Worm (Caenorhabditis elegans) whole organism, young adult: ENCODE results near the gene cts-1.
"Not testable (repeated sequence)": the region's sequence is repeated elsewhere in the genome, so short reads cannot be mapped to it uniquely, and the experiment has no call there.

Experiments
- F22D6.2 ChIP-seq: sonication (generic microtip); optimal IDR thresholded peaks from 2 replicates; lab custom pipeline; 2016; ENCODE audit warnings: mild to moderate bottlenecking, missing genetic modification characterization, missing compliant biosample characterization
- F23B12.7 ChIP-seq: sonication (generic microtip); optimal IDR thresholded peaks from 2 replicates; lab custom pipeline; 2017; ENCODE audit warnings: missing genetic modification characterization, mild to moderate bottlenecking, missing compliant biosample characterization, antibody characterized with exemption, moderate library complexity; ENCODE audit not compliant: insufficient read depth
- K12H6.12 ChIP-seq: fragments of 200-800 bp; sonication (Bioruptor generic); optimal IDR thresholded peaks from 2 replicates; lab custom pipeline; 2018; ENCODE audit warnings: mild to moderate bottlenecking, missing genetic modification characterization, missing compliant biosample characterization
- ZK185.1 ChIP-seq: sonication (generic microtip); optimal IDR thresholded peaks from 2 replicates; lab custom pipeline; 2016; ENCODE audit warnings: mild to moderate bottlenecking, missing genetic modification characterization, missing compliant biosample characterization; ENCODE audit not compliant: poor library complexity, severe bottlenecking
- akir-1 ChIP-seq: fragments of 200-800 bp; sonication (Bioruptor generic); optimal IDR thresholded peaks from 2 replicates; lab custom pipeline; 2018; ENCODE audit warnings: mild to moderate bottlenecking, missing genetic modification characterization, moderate library complexity, missing compliant biosample characterization
- atf-7 ChIP-seq: sonication (generic microtip); optimal IDR thresholded peaks from 2 replicates; lab custom pipeline; 2017; ENCODE audit warnings: mild to moderate bottlenecking, missing genetic modification characterization, missing compliant biosample characterization
- attf-3 ChIP-seq: fragments of 200-800 bp; sonication (Bioruptor generic); conservative IDR thresholded peaks from 2 replicates; pipeline ENCODE4 v1.3.6; 2022; ENCODE audit warnings: missing genetic modification reagents, missing genetic modification characterization, missing compliant biosample characterization
- attf-5 ChIP-seq: fragments of 200-800 bp; sonication (Bioruptor generic); optimal IDR thresholded peaks from 2 replicates; lab custom pipeline; 2018; ENCODE audit warnings: mild to moderate bottlenecking, missing genetic modification characterization, missing compliant biosample characterization
- attf-6 ChIP-seq: fragments of 200-800 bp; sonication (Bioruptor generic); IDR thresholded peaks from 2 replicates; pipeline ENCODE4 v1.3.6; 2022; ENCODE audit warnings: missing genetic modification reagents, missing genetic modification characterization, missing compliant biosample characterization
- die-1 ChIP-seq: sonication (generic microtip); optimal IDR thresholded peaks from 2 replicates; lab custom pipeline; 2016; ENCODE audit warnings: missing genotype, mild to moderate bottlenecking, missing genetic modification characterization, missing compliant biosample characterization
- dpl-1 ChIP-seq: fragments of 150-350 bp; optimal IDR thresholded peaks from 2 replicates; lab custom pipeline; 2014; ENCODE audit warnings: missing biosample characterization, missing genetic modification reagents, missing genetic modification characterization
- efl-1 ChIP-seq: fragments of 150-350 bp; optimal IDR thresholded peaks from 2 replicates; lab custom pipeline; 2014; ENCODE audit warnings: missing biosample characterization, missing genetic modification reagents, missing genetic modification characterization
- egl-18 ChIP-seq: fragments of 200-800 bp; sonication (Bioruptor generic); IDR thresholded peaks from 2 replicates; pipeline ENCODE4 v1.3.6; 2022; ENCODE audit warnings: missing genetic modification reagents, missing genetic modification characterization, missing compliant biosample characterization
- egrh-3 ChIP-seq: fragments of 200-800 bp; sonication (Bioruptor generic); IDR thresholded peaks from 2 replicates; pipeline ENCODE4 v1.3.6; 2022; ENCODE audit warnings: missing genetic modification reagents, missing genetic modification characterization, missing compliant biosample characterization
- hlh-26 ChIP-seq: fragments of 200-800 bp; sonication (Bioruptor generic); conservative IDR thresholded peaks from 2 replicates; pipeline ENCODE4 v1.3.6; 2022; ENCODE audit warnings: missing genetic modification reagents, missing genetic modification characterization, missing compliant biosample characterization
- lag-1 ChIP-seq: fragments of 200-800 bp; sonication (Bioruptor generic); IDR thresholded peaks from 2 replicates; pipeline ENCODE4 v1.3.6; 2022; ENCODE audit warnings: missing genetic modification reagents, missing genetic modification characterization, missing compliant biosample characterization
- let-526 ChIP-seq: fragments of 200-800 bp; sonication (Bioruptor generic); IDR thresholded peaks from 2 replicates; pipeline ENCODE4 v1.3.6; 2022; ENCODE audit warnings: missing genetic modification reagents, missing genetic modification characterization, missing compliant biosample characterization
- let-607 ChIP-seq, 2 experiments: fragments of 200-800 bp in 1 of 2; sonication (Bioruptor generic) in 1 of 2; sonication (generic microtip) in 1 of 2; optimal IDR thresholded peaks; 2 replicates each; lab custom pipeline; 2016 to 2018; ENCODE audit warnings: mild to moderate bottlenecking in 2 of 2, missing compliant biosample characterization in 2 of 2, missing genetic modification characterization in 2 of 2, moderate library complexity in 2 of 2, missing genotype in 1 of 2
- lin-35 ChIP-seq, 3 experiments: fragments of 150-350 bp in 2 of 3; sonication (generic microtip) in 1 of 3; optimal IDR thresholded peaks; 2 replicates each; lab custom pipeline; 2014 to 2018; ENCODE audit warnings: missing biosample characterization in 3 of 3, missing genetic modification characterization in 3 of 3, missing genetic modification reagents in 3 of 3
- lin-54 ChIP-seq: fragments of 200-800 bp; sonication (Bioruptor generic); optimal IDR thresholded peaks from 2 replicates; lab custom pipeline; 2018; ENCODE audit warnings: mild to moderate bottlenecking, missing genetic modification characterization, missing compliant biosample characterization
- lsl-1 ChIP-seq: fragments of 200-800 bp; sonication (Bioruptor generic); optimal IDR thresholded peaks from 2 replicates; lab custom pipeline; 2018; ENCODE audit warnings: mild to moderate bottlenecking, missing genetic modification characterization, moderate library complexity, missing compliant biosample characterization
- madf-10 ChIP-seq: sonication (generic microtip); optimal IDR thresholded peaks from 2 replicates; lab custom pipeline; 2016; ENCODE audit warnings: mild to moderate bottlenecking, missing genetic modification characterization, missing compliant biosample characterization
- madf-8 ChIP-seq: fragments of 200-800 bp; sonication (Bioruptor generic); conservative IDR thresholded peaks from 2 replicates; pipeline ENCODE4 v1.3.6; 2022; ENCODE audit warnings: missing genetic modification reagents, missing genetic modification characterization, missing compliant biosample characterization
- mcd-1 ChIP-seq: fragments of 200-800 bp; sonication (Bioruptor generic); IDR thresholded peaks from 2 replicates; pipeline ENCODE4 v1.3.6; 2022; ENCODE audit warnings: missing genetic modification reagents, missing genetic modification characterization, missing compliant biosample characterization
- nfya-1 ChIP-seq: sonication (generic microtip); optimal IDR thresholded peaks from 2 replicates; lab custom pipeline; 2017; ENCODE audit warnings: antibody characterized with exemption, missing compliant biosample characterization, missing genetic modification characterization, borderline replicate concordance; ENCODE audit not compliant: insufficient read depth
- nhr-90 ChIP-seq: sonication (generic microtip); optimal IDR thresholded peaks from 2 replicates; lab custom pipeline; 2016; ENCODE audit warnings: missing genotype, mild to moderate bottlenecking, missing genetic modification characterization, missing compliant biosample characterization
- pha-4 ChIP-seq: fragments of 150-350 bp; sonication (generic microtip); optimal IDR thresholded peaks from 2 replicates; lab custom pipeline; 2014; ENCODE audit warnings: missing biosample characterization, missing genetic modification reagents, missing genetic modification characterization
- snpc-1.3 ChIP-seq: sonication (generic microtip); optimal IDR thresholded peaks from 2 replicates; lab custom pipeline; 2017; ENCODE audit warnings: missing genetic modification characterization, mild to moderate bottlenecking, missing compliant biosample characterization, antibody characterized with exemption, moderate library complexity, missing genotype, missing genetic modification reagents; ENCODE audit not compliant: insufficient read depth
- snpc-4 ChIP-seq, 5 experiments: fragments of 150-350 bp in 1 of 5; sonication (generic microtip) in 4 of 5; optimal IDR thresholded peaks; 2 replicates each; lab custom pipeline; 2014 to 2018; ENCODE audit warnings: missing genetic modification characterization in 5 of 5, missing biosample characterization in 3 of 5, antibody characterized with exemption in 2 of 5, mild to moderate bottlenecking in 2 of 5, missing compliant biosample characterization in 2 of 5, missing genotype in 2 of 5, moderate library complexity in 2 of 5, missing genetic modification reagents in 1 of 5
- tlf-1 ChIP-seq: fragments of 200-800 bp; sonication (Bioruptor generic); optimal IDR thresholded peaks from 2 replicates; lab custom pipeline; 2018; ENCODE audit warnings: mild to moderate bottlenecking, missing genetic modification characterization, missing compliant biosample characterization
- unc-62 ChIP-seq: fragments of 150-350 bp; optimal IDR thresholded peaks from 2 replicates; lab custom pipeline; 2014; ENCODE audit warnings: missing biosample characterization, missing genetic modification reagents, missing genetic modification characterization
- xnd-1 ChIP-seq: sonication (generic microtip); optimal IDR thresholded peaks from 2 replicates; lab custom pipeline; 2016; ENCODE audit warnings: missing genotype, missing genetic modification reagents, missing genetic modification characterization, missing compliant biosample characterization
- ztf-18 ChIP-seq: sonication (generic microtip); optimal IDR thresholded peaks from 2 replicates; lab custom pipeline; 2016; ENCODE audit warnings: missing genotype, mild to moderate bottlenecking, missing genetic modification characterization, missing compliant biosample characterization
- ztf-26 ChIP-seq: sonication (generic microtip); optimal IDR thresholded peaks from 2 replicates; lab custom pipeline; 2017; ENCODE audit warnings: missing genetic modification characterization, missing compliant biosample characterization

Gene cts-1

ce11 chrIII:10225056-10225455 is 8.6 kb upstream of the cts-1 start:
- TF ChIP-seq ZK185.1 (tag; lab: Kevin White, UChicago), result peak; percentile 89

ce11 chrIII:10221860-10222259 is 5.4 kb upstream of the cts-1 start, which contains the start of gene Y70G10A.4:
Gene Y70G10A.4, plus strand, starts transcription at chrIII:10222160.
- TF ChIP-seq hlh-26 (GFP tag; lab: Robert Waterston, UW); attf-6 (GFP tag; lab: Robert Waterston, UW); lin-35 (GFP tag; optimal IDR thresholded peaks at IDR 0.05; lab: Kevin White, UChicago): not testable (repeated sequence)

- peak; percentile 72 for TF ChIP-seq F23B12.7 (tag; lab: Kevin White, UChicago)
- TF ChIP-seq snpc-1.3, result peak; percentile 48
- peak in 1 of 2 experiments; percentile 50 for TF ChIP-seq let-607 (tag; optimal IDR thresholded peaks at IDR 0.05; lab: Kevin White, UChicago)
- peak; percentile 22 for TF ChIP-seq xnd-1 (tag; lab: Kevin White, UChicago)
- TF ChIP-seq madf-10 (tag; lab: Kevin White, UChicago), result peak; percentile 23
- TF ChIP-seq atf-7, result no peak
- peak; percentile 32 for TF ChIP-seq pha-4 (tag; lab: Kevin White, UChicago)
- TF ChIP-seq mcd-1 (GFP tag; lab: Robert Waterston, UW), result no peak
- TF ChIP-seq K12H6.12 (tag; lab: Kevin White, UChicago), result no peak
- peak; percentile 39 for TF ChIP-seq ZK185.1 (tag; lab: Kevin White, UChicago)
- peak; percentile 88 for TF ChIP-seq lsl-1 (GFP tag; lab: Kevin White, UChicago)
- TF ChIP-seq dpl-1, result peak; percentile 27
- TF ChIP-seq lin-54 (GFP tag; lab: Kevin White, UChicago), result peak; percentile 62
- TF ChIP-seq snpc-4 (GFP tag; optimal IDR thresholded peaks at IDR 0.05; lab: Kevin White, UChicago), result peak; percentile 29
- peak in 1 of 4 experiments; percentile 9 for TF ChIP-seq snpc-4 (tag; optimal IDR thresholded peaks at IDR 0.05; lab: Kevin White, UChicago)
- TF ChIP-seq efl-1 (GFP tag; lab: Kevin White, UChicago), result peak; percentile 48
- no peak for TF ChIP-seq egl-18 (GFP tag; lab: Robert Waterston, UW)
- no peak for TF ChIP-seq nhr-90 (tag; lab: Kevin White, UChicago)
- TF ChIP-seq akir-1 (GFP tag; lab: Kevin White, UChicago), result no peak
- peak in 1 of 3 experiments; percentile 86 for TF ChIP-seq lin-35 (GFP tag; optimal IDR thresholded peaks at IDR 0.05; lab: Kevin White, UChicago)
These were observed 2.2 kb upstream of the cts-1 start, which contains the start of the genes rde-4 and cox-14 for ce11 chrIII:10218587-10218986. Gene rde-4, minus strand, starts transcription at chrIII:10218646. Gene cox-14, plus strand, starts transcription at chrIII:10218942.

ce11 chrIII:10215882-10216281 is 553 bp downstream of the cts-1 start:
- TF ChIP-seq let-526, result no peak
- TF ChIP-seq F22D6.2 (tag; lab: Kevin White, UChicago), result no peak
- no peak for TF ChIP-seq ztf-18 (tag; lab: Kevin White, UChicago)
- TF ChIP-seq unc-62 (GFP tag; lab: Kevin White, UChicago), result no peak
- TF ChIP-seq nfya-1, result no peak
- no peak for TF ChIP-seq tlf-1
- no peak for TF ChIP-seq attf-5 (GFP tag; lab: Kevin White, UChicago)
- TF ChIP-seq egrh-3 (GFP tag; lab: Robert Waterston, UW), result no peak
- TF ChIP-seq madf-8, result no peak
- TF ChIP-seq attf-3 (GFP tag; lab: Robert Waterston, UW), result no peak
- no peak for TF ChIP-seq lag-1 (GFP tag; lab: Robert Waterston, UW)
- no peak for TF ChIP-seq ztf-26 (tag; lab: Kevin White, UChicago)
- TF ChIP-seq attf-6 (GFP tag; lab: Robert Waterston, UW), result no peak
- TF ChIP-seq let-607 (tag; optimal IDR thresholded peaks at IDR 0.05; lab: Kevin White, UChicago), result no peak
- TF ChIP-seq die-1, result no peak
